Fruit fly (Drosophila melanogaster) whole organism, embryonic: ENCODE data around the gene Bace.

Experiments used
- Ada2b ChIP-seq: fragments of 200-800 bp; sonication (Bioruptor generic); IDR thresholded peaks from 2 replicates; pipeline ENCODE4 v1.3.6; 2022; ENCODE audit warnings: missing biosample characterization, missing genetic modification characterization
- Bgb ChIP-seq: fragments of 200-800 bp; sonication (Bioruptor generic); IDR thresholded peaks from 2 replicates; pipeline ENCODE4 v1.3.6; 2022; ENCODE audit warnings: missing biosample characterization, missing genetic modification characterization; ENCODE audit not compliant: partially characterized antibody
- CG1024 ChIP-seq: fragments of 200-800 bp; sonication (Bioruptor generic); IDR thresholded peaks from 2 replicates; pipeline ENCODE4 v1.3.6; 2022; ENCODE audit warnings: missing biosample characterization, missing genetic modification characterization
- CG11398 ChIP-seq: fragments of 200-800 bp; sonication (Bioruptor generic); optimal IDR thresholded peaks from 2 replicates; lab custom pipeline; 2016; ENCODE audit warnings: missing biosample characterization, missing genetic modification characterization
- CG11504 ChIP-seq: fragments of 200-800 bp; sonication (Bioruptor generic); optimal IDR thresholded peaks from 3 replicates; lab custom pipeline; 2019; ENCODE audit warnings: missing biosample characterization, mild to moderate bottlenecking, missing genetic modification characterization, moderate library complexity
- CG12155 ChIP-seq: fragments of 200-800 bp; sonication (Bioruptor generic); optimal IDR thresholded peaks from 3 replicates; lab custom pipeline; 2016; ENCODE audit warnings: missing biosample characterization, missing genetic modification characterization
- CG14441 ChIP-seq: fragments of 200-800 bp; sonication (Bioruptor generic); IDR thresholded peaks from 2 replicates; pipeline ENCODE4 v1.3.6; 2022; ENCODE audit warnings: missing biosample characterization, missing genetic modification characterization
- CG14860 ChIP-seq: fragments of 200-800 bp; sonication (Bioruptor generic); IDR thresholded peaks from 3 replicates; pipeline ENCODE4 v1.3.6; 2022; ENCODE audit warnings: missing biosample characterization, missing genetic modification characterization; ENCODE audit not compliant: partially characterized antibody
- CG15514 ChIP-seq: fragments of 200-800 bp; sonication (Bioruptor generic); optimal IDR thresholded peaks from 3 replicates; lab custom pipeline; 2017; ENCODE audit warnings: missing biosample characterization, missing genetic modification characterization, mild to moderate bottlenecking, moderate library complexity, missing genetic modification reagents
- CG15601 ChIP-seq: fragments of 200-800 bp; sonication (Bioruptor generic); optimal IDR thresholded peaks from 3 replicates; lab custom pipeline; 2019; ENCODE audit warnings: missing biosample characterization, mild to moderate bottlenecking, missing genetic modification characterization, moderate library complexity
- CG17912 ChIP-seq: fragments of 200-800 bp; sonication (Bioruptor generic); optimal IDR thresholded peaks from 2 replicates; lab custom pipeline; 2018; ENCODE audit warnings: missing biosample characterization, mild to moderate bottlenecking, missing genetic modification characterization
- CG3065 ChIP-seq: fragments of 200-800 bp; sonication (Bioruptor generic); optimal IDR thresholded peaks from 2 replicates; lab custom pipeline; 2016; ENCODE audit warnings: missing biosample characterization, missing genetic modification characterization
- CG31365 ChIP-seq: fragments of 200-800 bp; sonication (Bioruptor generic); optimal IDR thresholded peaks from 2 replicates; lab custom pipeline; 2018; ENCODE audit warnings: missing biosample characterization, mild to moderate bottlenecking, missing genetic modification characterization
- CG6854 ChIP-seq: fragments of 200-800 bp; sonication (Bioruptor generic); optimal IDR thresholded peaks from 3 replicates; lab custom pipeline; 2017; ENCODE audit warnings: missing biosample characterization, mild to moderate bottlenecking, missing genetic modification characterization
- CG7556 ChIP-seq: fragments of 200-800 bp; sonication (Bioruptor generic); optimal IDR thresholded peaks from 2 replicates; lab custom pipeline; 2017; ENCODE audit warnings: missing biosample characterization, mild to moderate bottlenecking, missing genetic modification characterization
- CG8388 ChIP-seq: fragments of 200-800 bp; sonication (Bioruptor generic); optimal IDR thresholded peaks from 2 replicates; lab custom pipeline; 2019; ENCODE audit warnings: missing biosample characterization, mild to moderate bottlenecking, missing genetic modification characterization, moderate library complexity
- CG9215 ChIP-seq: fragments of 200-800 bp; sonication (Bioruptor generic); IDR thresholded peaks from 2 replicates; pipeline ENCODE4 v1.3.6; 2022; ENCODE audit warnings: missing biosample characterization, missing genetic modification characterization
- Dek ChIP-seq: fragments of 200-800 bp; sonication (Bioruptor generic); optimal IDR thresholded peaks from 3 replicates; lab custom pipeline; 2019; ENCODE audit warnings: missing biosample characterization, mild to moderate bottlenecking, missing genetic modification characterization, moderate library complexity
- Dip3 ChIP-seq: fragments of 200-800 bp; sonication (Bioruptor generic); optimal IDR thresholded peaks from 3 replicates; lab custom pipeline; 2016; ENCODE audit warnings: missing biosample characterization, missing genetic modification characterization
- Eip74EF ChIP-seq, 2 experiments: fragments of 200-800 bp in 1 of 2; fragments of >200 bp in 1 of 2; sonication (Bioruptor generic) in 1 of 2; optimal IDR thresholded peaks; 2 replicates each; lab custom pipeline; 2017 to 2019; ENCODE audit warnings: missing biosample characterization in 2 of 2, missing genetic modification characterization in 2 of 2, mild to moderate bottlenecking in 1 of 2, moderate library complexity in 1 of 2
- Hmr ChIP-seq: fragments of 200-800 bp; sonication (Bioruptor generic); optimal IDR thresholded peaks from 3 replicates; lab custom pipeline; 2017; ENCODE audit warnings: mild to moderate bottlenecking, missing biosample characterization, missing genetic modification reagents, missing genetic modification characterization
- Nf-YC ChIP-seq: fragments of 200-800 bp; optimal IDR thresholded peaks from 3 replicates; lab custom pipeline; 2019; ENCODE audit warnings: missing biosample characterization, mild to moderate bottlenecking, missing genetic modification characterization, moderate library complexity
- Oli ChIP-seq: fragments of 200-800 bp; sonication (Bioruptor generic); optimal IDR thresholded peaks from 2 replicates; lab custom pipeline; 2018; ENCODE audit warnings: missing biosample characterization, mild to moderate bottlenecking, missing genetic modification characterization, moderate library complexity
- Vsx1 ChIP-seq: fragments of 200-800 bp; sonication (Bioruptor generic); optimal IDR thresholded peaks from 2 replicates; lab custom pipeline; 2017; ENCODE audit warnings: missing biosample characterization, mild to moderate bottlenecking, missing genetic modification characterization, missing genetic modification reagents
- YL-1 ChIP-seq: fragments of 200-800 bp; sonication (Bioruptor generic); optimal IDR thresholded peaks from 3 replicates; lab custom pipeline; 2017; ENCODE audit warnings: missing biosample characterization, mild to moderate bottlenecking, missing genetic modification characterization
- ac ChIP-seq: fragments of 200-800 bp; sonication (Bioruptor generic); optimal IDR thresholded peaks from 3 replicates; lab custom pipeline; 2017; ENCODE audit warnings: missing biosample characterization, mild to moderate bottlenecking, missing genetic modification characterization
- ap ChIP-seq: fragments of 200-800 bp; sonication (Bioruptor generic); IDR thresholded peaks from 2 replicates; pipeline ENCODE4 v1.3.6; 2022; ENCODE audit warnings: missing biosample characterization, missing genetic modification characterization
- az2 ChIP-seq: fragments of 200-800 bp; sonication (Bioruptor generic); optimal IDR thresholded peaks from 3 replicates; lab custom pipeline; 2016; ENCODE audit warnings: missing biosample characterization, missing genetic modification characterization
- bigmax ChIP-seq: fragments of 200-800 bp; sonication (Bioruptor generic); optimal IDR thresholded peaks from 2 replicates; lab custom pipeline; 2018; ENCODE audit warnings: missing biosample characterization, mild to moderate bottlenecking, missing genetic modification characterization
- cas ChIP-seq: fragments of 200-800 bp; sonication (Bioruptor generic); IDR thresholded peaks from 2 replicates; pipeline ENCODE4 v1.3.6; 2022; ENCODE audit warnings: missing biosample characterization, missing genetic modification characterization
- crp ChIP-seq, 2 experiments: fragments of 200-800 bp; sonication (Bioruptor generic); optimal IDR thresholded peaks; 2 replicates in 1 of 2; 3 replicates in 1 of 2; lab custom pipeline; 2017; ENCODE audit warnings: missing biosample characterization in 2 of 2, missing genetic modification characterization in 2 of 2, mild to moderate bottlenecking in 1 of 2, moderate library complexity in 1 of 2
- grn ChIP-seq: fragments of 200-800 bp; sonication (Bioruptor generic); optimal IDR thresholded peaks from 3 replicates; lab custom pipeline; 2017; ENCODE audit warnings: missing biosample characterization, missing genetic modification characterization
- hb ChIP-seq: fragments of 200-800 bp; sonication (Bioruptor generic); IDR thresholded peaks from 3 replicates; pipeline ENCODE4 v1.3.6; 2022; ENCODE audit warnings: missing biosample characterization, missing genetic modification characterization; ENCODE audit not compliant: partially characterized antibody
- jigr1 ChIP-seq: fragments of 200-800 bp; sonication (Bioruptor generic); IDR thresholded peaks from 3 replicates; pipeline ENCODE4 v1.3.6; 2022; ENCODE audit warnings: missing biosample characterization, missing genetic modification characterization
- lbe ChIP-seq: fragments of 200-800 bp; sonication (Bioruptor generic); optimal IDR thresholded peaks from 2 replicates; lab custom pipeline; 2016; ENCODE audit warnings: missing biosample characterization, mild to moderate bottlenecking, missing genetic modification characterization
- mld ChIP-seq: fragments of 200-800 bp; sonication (Bioruptor generic); IDR thresholded peaks from 3 replicates; pipeline ENCODE4 v1.3.6; 2022; ENCODE audit warnings: missing biosample characterization, missing genetic modification characterization; ENCODE audit not compliant: partially characterized antibody
- nerfin-2 ChIP-seq: fragments of 200-800 bp; sonication (Bioruptor generic); IDR thresholded peaks from 2 replicates; pipeline ENCODE4 v1.3.6; 2022; ENCODE audit warnings: missing biosample characterization, missing genetic modification characterization; ENCODE audit not compliant: partially characterized antibody
- org-1 ChIP-seq: fragments of 200-800 bp; sonication (Bioruptor generic); optimal IDR thresholded peaks from 2 replicates; lab custom pipeline; 2017; ENCODE audit warnings: missing biosample characterization, missing genetic modification characterization
- pzg ChIP-seq: fragments of 200-800 bp; sonication (Bioruptor generic); optimal IDR thresholded peaks from 3 replicates; lab custom pipeline; 2018; ENCODE audit warnings: missing biosample characterization, mild to moderate bottlenecking, missing genetic modification characterization, moderate library complexity
- ro ChIP-seq: fragments of 200-800 bp; sonication (Bioruptor generic); IDR thresholded peaks from 2 replicates; pipeline ENCODE4 v1.3.6; 2022; ENCODE audit warnings: missing biosample characterization, missing genetic modification characterization
- sd ChIP-seq: fragments of 200-800 bp; sonication (Bioruptor generic); optimal IDR thresholded peaks from 3 replicates; lab custom pipeline; 2018; ENCODE audit warnings: missing biosample characterization, mild to moderate bottlenecking, missing genetic modification characterization, moderate library complexity
- sens ChIP-seq: fragments of 200-800 bp; sonication (Bioruptor generic); peaks from one replicate; lab custom pipeline; 2016; ENCODE audit warnings: missing biosample characterization, missing genetic modification characterization
- sqz ChIP-seq: fragments of 200-800 bp; sonication (Bioruptor generic); optimal IDR thresholded peaks from 3 replicates; lab custom pipeline; 2018; ENCODE audit warnings: missing biosample characterization, mild to moderate bottlenecking, missing genetic modification characterization
- sr ChIP-seq: fragments of 200-800 bp; sonication (Bioruptor generic); IDR thresholded peaks from 3 replicates; pipeline ENCODE4 v1.3.6; 2022; ENCODE audit warnings: missing biosample characterization, missing genetic modification characterization
- ssp ChIP-seq: fragments of 200-800 bp; sonication (Bioruptor generic); IDR thresholded peaks from 2 replicates; pipeline ENCODE4 v1.3.6; 2022; ENCODE audit warnings: missing biosample characterization, missing genetic modification characterization
- ttk ChIP-seq: fragments of 200-800 bp; sonication (Bioruptor generic); IDR thresholded peaks from 2 replicates; pipeline ENCODE4 v2.1.2; 2022; ENCODE audit warnings: missing biosample characterization, missing genetic modification characterization
- twi ChIP-seq: fragments of 200-800 bp; optimal IDR thresholded peaks from 2 replicates; lab custom pipeline; 2019; ENCODE audit warnings: missing biosample characterization, mild to moderate bottlenecking, missing genetic modification characterization, moderate library complexity
- vfl ChIP-seq: fragments of 200-800 bp; sonication (Bioruptor generic); optimal IDR thresholded peaks from 2 replicates; lab custom pipeline; 2016; ENCODE audit warnings: missing biosample characterization, missing genetic modification characterization
- vvl ChIP-seq: fragments of 200-800 bp; sonication (Bioruptor generic); IDR thresholded peaks from 2 replicates; pipeline ENCODE4 v1.3.6; 2022; ENCODE audit warnings: missing biosample characterization, missing genetic modification characterization
- zen ChIP-seq: fragments of 200-800 bp; sonication (Bioruptor generic); optimal IDR thresholded peaks from 3 replicates; lab custom pipeline; 2018; ENCODE audit warnings: missing biosample characterization, mild to moderate bottlenecking, missing genetic modification characterization, moderate library complexity
- zfh1 ChIP-seq: fragments of 200-800 bp; sonication (Bioruptor generic); IDR thresholded peaks from 3 replicates; pipeline ENCODE4 v1.3.6; 2022; ENCODE audit warnings: missing biosample characterization, missing genetic modification characterization

Gene Bace

DNA sequence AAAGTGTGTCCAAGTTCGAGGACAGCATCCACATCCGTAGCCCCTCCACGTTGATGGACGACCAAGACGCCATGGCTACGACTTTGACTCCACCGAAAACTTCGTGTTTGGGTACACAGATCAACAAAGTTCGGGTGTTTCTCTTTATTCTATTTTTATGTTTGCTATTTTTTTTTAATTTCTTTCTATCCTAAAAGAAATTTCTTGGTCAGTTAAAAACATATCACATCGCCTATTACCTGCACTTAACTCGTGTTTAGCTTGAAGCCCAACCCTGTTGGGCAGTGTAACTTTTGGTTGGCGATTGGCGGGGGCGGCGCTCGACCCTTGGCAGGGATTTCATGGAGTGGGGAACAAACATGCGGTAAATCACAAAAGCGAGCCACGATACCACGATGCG, 22.7 kb downstream of the Bace start (continued):
- TF ChIP-seq CG31365 (tag; lab: Kevin White, UChicago) (no peak), sens (GFP tag; lab: Kevin White, UChicago) (peak; percentile 80), nerfin-2 (GFP tag; lab: Robert Waterston, UW) (no peak), mld (GFP tag; lab: Robert Waterston, UW) (no peak), CG11504 (tag; lab: Kevin White, UChicago) (peak; percentile 42), ttk (GFP tag; lab: Robert Waterston, UW) (peak; percentile 46; the same call in 1 of the 2 replicates), twi (tag; lab: Kevin White, UChicago) (no peak), CG6854 (GFP tag; lab: Kevin White, UChicago) (no peak), CG14860 (GFP tag; lab: Robert Waterston, UW) (no peak), jigr1 (no peak), Bgb (no peak), cas (GFP tag; lab: Robert Waterston, UW) (no peak), vfl (GFP tag; lab: Kevin White, UChicago) (no peak), ac (GFP tag; lab: Kevin White, UChicago) (no peak), org-1 (GFP tag; lab: Kevin White, UChicago) (no peak), Oli (tag; lab: Kevin White, UChicago) (peak; percentile 54), Vsx1 (GFP tag; lab: Kevin White, UChicago) (no peak), CG8388 (GFP tag; lab: Kevin White, UChicago) (peak; percentile 46), ssp (GFP tag; lab: Robert Waterston, UW) (peak; percentile 45; the same call in 1 of the 2 replicates), Eip74EF (GFP tag; optimal IDR thresholded peaks at IDR 0.05; lab: Kevin White, UChicago) (peak in 1 of 2 experiments; percentile 30), sd (tag; lab: Kevin White, UChicago) (no peak), bigmax (no peak), Nf-YC (tag; lab: Kevin White, UChicago) (no peak), pzg (GFP tag; lab: Kevin White, UChicago) (no peak), CG3065 (GFP tag; lab: Kevin White, UChicago) (no peak), zfh1 (GFP tag; lab: Robert Waterston, UW) (peak; percentile 79), crp (GFP tag; optimal IDR thresholded peaks at IDR 0.05; lab: Kevin White, UChicago) (no peak), CG12155 (GFP tag; lab: Kevin White, UChicago) (peak; percentile 29), ap (GFP tag; lab: Robert Waterston, UW) (peak; percentile 45; the same call in 1 of the 2 replicates), CG15601 (tag; lab: Kevin White, UChicago) (peak; percentile 22), Ada2b (GFP tag; lab: Robert Waterston, UW) (no peak), sqz (GFP tag; lab: Kevin White, UChicago) (no peak), YL-1 (GFP tag; lab: Kevin White, UChicago) (no peak), sr (GFP tag; lab: Robert Waterston, UW) (no peak), CG11398 (no peak), zen (peak; percentile 6), CG9215 (GFP tag; lab: Robert Waterston, UW) (peak; percentile 51; the same call in 1 of the 2 replicates), ro (GFP tag; lab: Robert Waterston, UW) (no peak), lbe (GFP tag; lab: Kevin White, UChicago) (peak; percentile 6), az2 (GFP tag; lab: Kevin White, UChicago) (peak; percentile 21), CG1024 (GFP tag; lab: Robert Waterston, UW) (no peak), grn (GFP tag; lab: Kevin White, UChicago) (no peak), CG17912 (GFP tag; lab: Kevin White, UChicago) (no peak), hb (no peak), Hmr (GFP tag; lab: Kevin White, UChicago) (no peak), vvl (GFP tag; lab: Robert Waterston, UW) (peak; percentile 81), CG15514 (GFP tag; lab: Kevin White, UChicago) (peak; percentile 40), Dek (tag; lab: Kevin White, UChicago) (no peak), Dip3 (no peak), CG14441 (GFP tag; lab: Robert Waterston, UW) (peak; percentile 67), CG7556 (GFP tag; lab: Kevin White, UChicago) (peak; percentile 48)
